Worm (Caenorhabditis elegans): Measurements from ENCODE around the gene cht-4.

The cht-4 gene

ce11 chrIII:1657380-1657779 lies at the start of gene cht-4:
TSS of gene cht-4 (minus strand) at chrIII:1657480.
- TF ChIP-seq mbf-1 (tag; optimal IDR thresholded peaks at IDR 0.05) (no peak), nhr-10 (tag; optimal IDR thresholded peaks at IDR 0.05) (no peak), egl-27 (tag; optimal IDR thresholded peaks at IDR 0.05) (no peak), mab-5 (tag; optimal IDR thresholded peaks at IDR 0.05) (no peak), dmd-4 (tag; optimal IDR thresholded peaks at IDR 0.05) (no peak), lin-13 (GFP tag; optimal IDR thresholded peaks at IDR 0.05) (no peak), ceh-82 (tag; optimal IDR thresholded peaks at IDR 0.05) (no peak), snpc-4 (tag; optimal IDR thresholded peaks at IDR 0.05) (no peak), ama-1 (optimal IDR thresholded peaks at IDR 0.05) (no peak), unc-55 (GFP tag; optimal IDR thresholded peaks at IDR 0.05) (no peak), gmeb-1 (tag; optimal IDR thresholded peaks at IDR 0.05) (no peak), sma-9 (GFP tag; optimal IDR thresholded peaks at IDR 0.05) (no peak), sma-9 (tag; optimal IDR thresholded peaks at IDR 0.05) (no peak), lin-39 (tag; optimal IDR thresholded peaks at IDR 0.05) (no peak), ztf-11 (tag; optimal IDR thresholded peaks at IDR 0.05) (no peak), mdl-1 (tag; optimal IDR thresholded peaks at IDR 0.05) (no peak), ztf-1 (GFP tag; conservative IDR thresholded peaks at IDR 0.05) (no peak), ztf-4 (tag; optimal IDR thresholded peaks at IDR 0.05) (no peak)

ce11 chrIII:1705799-1706198 lies 48.5 kb upstream of the cht-4 start, which contains the start of the genes fbxa-13 and Y22D7AR.2:
TSS of gene fbxa-13 (minus strand) at chrIII:1705899.
TSS of gene Y22D7AR.2 (plus strand) at chrIII:1705946.
- TF ChIP-seq fos-1 (tag; optimal IDR thresholded peaks at IDR 0.05) (no peak), nhr-21 (tag; optimal IDR thresholded peaks at IDR 0.05) (no peak), snpc-4 (tag; optimal IDR thresholded peaks at IDR 0.05) (no peak), ztf-4 (tag; optimal IDR thresholded peaks at IDR 0.05) (no peak)

DNA sequence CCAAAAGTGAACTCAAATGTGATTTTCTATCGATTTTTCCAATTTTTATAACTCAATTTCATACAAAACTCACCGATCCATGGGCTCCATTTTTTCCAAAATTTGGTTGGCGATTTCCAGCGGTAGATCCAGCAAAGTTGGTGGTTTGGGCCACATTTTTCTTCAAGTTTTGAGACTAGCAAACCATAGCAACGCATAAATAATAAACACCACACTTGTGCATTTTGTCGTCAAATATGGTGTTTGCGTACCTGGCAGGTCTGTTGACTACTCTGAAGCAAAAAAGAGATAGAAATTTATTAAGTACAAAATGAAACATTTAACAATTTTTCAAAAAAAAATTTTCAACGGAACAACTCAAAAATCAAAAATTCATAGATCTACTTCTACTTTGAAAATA lies 48.1 kb upstream of the cht-4 start:
- TF ChIP-seq sma-9 (GFP tag; optimal IDR thresholded peaks at IDR 0.05) (no peak), sma-9 (tag; optimal IDR thresholded peaks at IDR 0.05) (no peak), ztf-1 (GFP tag; conservative IDR thresholded peaks at IDR 0.05) (no peak), gmeb-1 (tag; optimal IDR thresholded peaks at IDR 0.05) (no peak), fos-1 (tag; optimal IDR thresholded peaks at IDR 0.05) (no peak), ama-1 (optimal IDR thresholded peaks at IDR 0.05) (no peak), ztf-4 (tag; optimal IDR thresholded peaks at IDR 0.05) (no peak), R02D3.7 (tag; optimal IDR thresholded peaks at IDR 0.05) (no peak), crh-2 (tag; optimal IDR thresholded peaks at IDR 0.05) (no peak), nhr-11 (tag; optimal IDR thresholded peaks at IDR 0.05) (no peak), dmd-4 (tag; optimal IDR thresholded peaks at IDR 0.05) (no peak), nhr-77 (tag; optimal IDR thresholded peaks at IDR 0.05) (no peak), mab-5 (tag; optimal IDR thresholded peaks at IDR 0.05) (no peak), peb-1 (tag; optimal IDR thresholded peaks at IDR 0.05) (no peak), unc-39 (tag; optimal IDR thresholded peaks at IDR 0.05) (no peak), sem-4 (tag; optimal IDR thresholded peaks at IDR 0.05) (no peak), elt-1 (tag; optimal IDR thresholded peaks at IDR 0.05) (no peak), ceh-82 (tag; optimal IDR thresholded peaks at IDR 0.05) (no peak), sma-3 (GFP tag; optimal IDR thresholded peaks at IDR 0.05) (no peak), egl-27 (tag; optimal IDR thresholded peaks at IDR 0.05) (no peak), ztf-11 (tag; optimal IDR thresholded peaks at IDR 0.05) (no peak)

- no peak for TF ChIP-seq crh-2 (tag; optimal IDR thresholded peaks at IDR 0.05)
- no peak for TF ChIP-seq ztf-1 (GFP tag; conservative IDR thresholded peaks at IDR 0.05)
- TF ChIP-seq mbf-1 (tag; optimal IDR thresholded peaks at IDR 0.05) = no peak
- no peak for TF ChIP-seq nhr-77 (tag; optimal IDR thresholded peaks at IDR 0.05)
- no peak for TF ChIP-seq zag-1 (tag; optimal IDR thresholded peaks at IDR 0.05)
- TF ChIP-seq F13H6.1 (tag; optimal IDR thresholded peaks at IDR 0.05) = no peak
- TF ChIP-seq unc-39 (tag; optimal IDR thresholded peaks at IDR 0.05) = no peak
- no peak for TF ChIP-seq nhr-12 (tag; optimal IDR thresholded peaks at IDR 0.05)
- TF ChIP-seq ztf-4 (tag; optimal IDR thresholded peaks at IDR 0.05) = no peak
- no peak for TF ChIP-seq nhr-10 (tag; optimal IDR thresholded peaks at IDR 0.05)
- TF ChIP-seq lin-11 (tag; optimal IDR thresholded peaks at IDR 0.05) = no peak
- no peak for TF ChIP-seq fos-1 (tag; optimal IDR thresholded peaks at IDR 0.05)
- no peak for TF ChIP-seq sma-9 (GFP tag; optimal IDR thresholded peaks at IDR 0.05)
- no peak for TF ChIP-seq sma-9 (tag; optimal IDR thresholded peaks at IDR 0.05)
- TF ChIP-seq aly-2 (tag; optimal IDR thresholded peaks at IDR 0.05) = no peak
- TF ChIP-seq lin-13 (GFP tag; optimal IDR thresholded peaks at IDR 0.05) = no peak
These were observed 46.7 kb upstream of the cht-4 start for ce11 chrIII:1704020-1704419.

DNA sequence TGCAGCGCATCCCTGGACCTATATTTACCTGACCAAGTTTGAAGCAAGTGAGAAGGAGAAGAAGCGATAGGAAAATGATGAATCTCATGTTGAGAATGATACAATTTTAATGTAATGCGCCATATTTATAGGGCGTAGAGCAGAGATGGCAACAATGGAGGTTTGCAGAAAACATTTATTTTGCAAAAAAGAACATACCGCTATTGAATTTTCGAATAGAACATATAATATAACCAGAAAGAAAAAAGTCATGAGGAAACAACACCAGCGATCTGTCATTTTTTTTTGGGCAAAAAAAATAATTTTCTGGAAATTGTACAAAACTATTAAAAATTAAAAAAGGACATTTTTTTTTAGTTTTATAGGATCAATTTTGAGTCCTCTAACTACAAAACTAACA lies 45.1 kb upstream of the cht-4 start, which contains the start of gene spex-3:
TSS of gene spex-3 (minus strand) at position 101 of the 400 bp plus-strand sequence.
- TF ChIP-seq skn-1 (tag; optimal IDR thresholded peaks at IDR 0.05) = no peak
- no peak for TF ChIP-seq ceh-82 (tag; optimal IDR thresholded peaks at IDR 0.05)
- no peak for TF ChIP-seq ceh-16 (tag; optimal IDR thresholded peaks at IDR 0.05)
- TF ChIP-seq nhr-6 (tag; optimal IDR thresholded peaks at IDR 0.05) = no peak
- TF ChIP-seq dmd-4 (tag; optimal IDR thresholded peaks at IDR 0.05) = no peak
- TF ChIP-seq zag-1 (tag; optimal IDR thresholded peaks at IDR 0.05) = no peak
- no peak for TF ChIP-seq lin-39 (tag; optimal IDR thresholded peaks at IDR 0.05)
- no peak for TF ChIP-seq sma-3 (GFP tag; optimal IDR thresholded peaks at IDR 0.05)
- no peak for TF ChIP-seq elt-1 (tag; optimal IDR thresholded peaks at IDR 0.05)
- no peak for TF ChIP-seq ztf-1 (GFP tag; conservative IDR thresholded peaks at IDR 0.05)
- no peak for TF ChIP-seq blmp-1 (tag; optimal IDR thresholded peaks at IDR 0.05; ENCODE audit: insufficient read depth)
- TF ChIP-seq aly-2 (tag; optimal IDR thresholded peaks at IDR 0.05) = no peak
- no peak for TF ChIP-seq unc-39 (tag; optimal IDR thresholded peaks at IDR 0.05)
- no peak for TF ChIP-seq Y55F3AM.14 (GFP tag; optimal IDR thresholded peaks at IDR 0.05)
- no peak for TF ChIP-seq mab-5 (tag; optimal IDR thresholded peaks at IDR 0.05)
- TF ChIP-seq F13H6.1 (tag; optimal IDR thresholded peaks at IDR 0.05) = no peak
- TF ChIP-seq nhr-21 (tag; optimal IDR thresholded peaks at IDR 0.05) = no peak
- TF ChIP-seq alr-1 (tag; optimal IDR thresholded peaks at IDR 0.05) = no peak
- TF ChIP-seq ztf-11 (tag; optimal IDR thresholded peaks at IDR 0.05) = no peak
- TF ChIP-seq nhr-129 (tag; optimal IDR thresholded peaks at IDR 0.05) = no peak
